Worm (Caenorhabditis elegans): ENCODE results near the gene rbm-34.
A peak's percentile ranks its signal among the peaks of the same experiment; 100 is the strongest.

Gene rbm-34

ce11 chrIV:12086498-12086897 lies 1.3 kb downstream of the rbm-34 start (continued):
- TF ChIP-seq nhr-232 (tag; optimal IDR thresholded peaks at IDR 0.05) (peak; percentile 54), T23F11.4 (GFP tag; optimal IDR thresholded peaks at IDR 0.05) (peak; percentile 66), madf-2 (tag; optimal IDR thresholded peaks at IDR 0.05) (peak; percentile 55), pqm-1 (tag; optimal IDR thresholded peaks at IDR 0.05) (no peak), unc-3 (GFP tag; conservative IDR thresholded peaks at IDR 0.05) (no peak), unc-3 (tag; optimal IDR thresholded peaks at IDR 0.05) (peak; percentile 4), ceh-45 (GFP tag; IDR thresholded peaks at IDR 0.05) (no peak), npax-4 (tag; optimal IDR thresholded peaks at IDR 0.05) (peak; percentile 32), hlh-13 (GFP tag; optimal IDR thresholded peaks at IDR 0.05) (peak; percentile 62), unc-55 (GFP tag; optimal IDR thresholded peaks at IDR 0.05) (no peak), ztf-16 (tag; optimal IDR thresholded peaks at IDR 0.05) (peak; percentile 63), unc-86 (tag; optimal IDR thresholded peaks at IDR 0.05) (no peak), fkh-10 (GFP tag; optimal IDR thresholded peaks at IDR 0.05) (no peak), che-1 (tag; optimal IDR thresholded peaks at IDR 0.05) (peak; percentile 49), tbx-7 (tag; optimal IDR thresholded peaks at IDR 0.05) (no peak), ets-4 (tag; optimal IDR thresholded peaks at IDR 0.05) (no peak), elt-2 (tag; optimal IDR thresholded peaks at IDR 0.05) (peak; percentile 69), nhr-11 (tag; optimal IDR thresholded peaks at IDR 0.05) (no peak), pat-9 (tag; optimal IDR thresholded peaks at IDR 0.05) (peak; percentile 76), fax-1 (tag; optimal IDR thresholded peaks at IDR 0.05) (peak; percentile 44), odd-2 (tag; optimal IDR thresholded peaks at IDR 0.05) (no peak), ceh-48 (tag; optimal IDR thresholded peaks at IDR 0.05) (peak; percentile 36), ceh-19 (GFP tag; optimal IDR thresholded peaks at IDR 0.05) (peak; percentile 36), dmd-4 (tag; optimal IDR thresholded peaks at IDR 0.05; ENCODE audit: borderline replicate concordance) (peak; percentile 15), eyg-1 (tag; optimal IDR thresholded peaks at IDR 0.05) (no peak), pha-2 (tag; optimal IDR thresholded peaks at IDR 0.05) (peak; percentile 60), elt-4 (tag; optimal IDR thresholded peaks at IDR 0.05) (no peak), ceh-30 (tag; optimal IDR thresholded peaks at IDR 0.05) (no peak), ceh-24 (tag; optimal IDR thresholded peaks at IDR 0.05) (peak; percentile 22), ceh-9 (tag; optimal IDR thresholded peaks at IDR 0.05) (no peak), ttx-3 (tag; optimal IDR thresholded peaks at IDR 0.05) (no peak), hlh-6 (tag; optimal IDR thresholded peaks at IDR 0.05) (peak; percentile 67), hlh-30 (tag; optimal IDR thresholded peaks at IDR 0.05; ENCODE audit: insufficient read depth) (peak; percentile 68), lin-11 (tag; optimal IDR thresholded peaks at IDR 0.05) (peak; percentile 46), Y22D7AL.16 (tag; optimal IDR thresholded peaks at IDR 0.05) (peak; percentile 7), zip-5 (tag; optimal IDR thresholded peaks at IDR 0.05) (peak; percentile 71), pros-1 (tag; optimal IDR thresholded peaks at IDR 0.05) (no peak), unc-42 (tag; optimal IDR thresholded peaks at IDR 0.05) (no peak), ceh-6 (GFP tag; optimal IDR thresholded peaks at IDR 0.05) (peak; percentile 54), ahr-1 (tag; optimal IDR thresholded peaks at IDR 0.05) (no peak), sox-2 (GFP tag; IDR thresholded peaks at IDR 0.05) (peak; percentile 25; the same call in 1 of the 2 replicates), tbx-2 (tag; optimal IDR thresholded peaks at IDR 0.05) (peak; percentile 61), K02D7.2 (tag; optimal IDR thresholded peaks at IDR 0.05) (peak; percentile 51), ceh-2 (tag; optimal IDR thresholded peaks at IDR 0.05) (peak; percentile 65), ama-1 (optimal IDR thresholded peaks at IDR 0.05) (no peak), ceh-18 (tag; optimal IDR thresholded peaks at IDR 0.05) (peak; percentile 19), ceh-31 (tag; optimal IDR thresholded peaks at IDR 0.05) (peak; percentile 23), C08G9.2 (tag; optimal IDR thresholded peaks at IDR 0.05) (peak; percentile 59), F13H6.1 (tag; optimal IDR thresholded peaks at IDR 0.05) (no peak), syd-9 (tag; optimal IDR thresholded peaks at IDR 0.05) (peak; percentile 30), pha-4 (tag; optimal IDR thresholded peaks at IDR 0.05) (no peak)
